Worm (Caenorhabditis elegans) whole organism, young adult: Measurements from ENCODE around the gene sart-3.

Source experiments
- B0261.1 ChIP-seq: sonication (generic microtip); optimal IDR thresholded peaks from 2 replicates; lab custom pipeline; 2016; ENCODE audit warnings: mild to moderate bottlenecking, missing genetic modification characterization, moderate library complexity, missing compliant biosample characterization
- B0336.3 ChIP-seq: fragments of 200-800 bp; sonication (Bioruptor generic); IDR thresholded peaks from 2 replicates; pipeline ENCODE4 v1.3.6; 2022; ENCODE audit warnings: missing genetic modification characterization, missing compliant biosample characterization
- C06A6.2 ChIP-seq: fragments of 200-800 bp; sonication (Bioruptor generic); conservative IDR thresholded peaks from 2 replicates; pipeline ENCODE4 v1.3.6; 2022; ENCODE audit warnings: missing genetic modification characterization, missing compliant biosample characterization
- F10E7.11 ChIP-seq: sonication (generic microtip); optimal IDR thresholded peaks from 2 replicates; lab custom pipeline; 2017; ENCODE audit warnings: mild to moderate bottlenecking, missing genetic modification characterization, moderate library complexity, missing compliant biosample characterization
- F22D6.2 ChIP-seq: sonication (generic microtip); optimal IDR thresholded peaks from 2 replicates; lab custom pipeline; 2016; ENCODE audit warnings: mild to moderate bottlenecking, missing genetic modification characterization, missing compliant biosample characterization
- F52B5.7 ChIP-seq: sonication (generic microtip); optimal IDR thresholded peaks from 2 replicates; lab custom pipeline; 2016; ENCODE audit warnings: mild to moderate bottlenecking, missing genetic modification characterization, missing compliant biosample characterization
- F55B11.4 ChIP-seq: sonication (generic microtip); optimal IDR thresholded peaks from 2 replicates; lab custom pipeline; 2016; ENCODE audit warnings: missing compliant biosample characterization, missing genetic modification characterization, borderline replicate concordance; ENCODE audit not compliant: insufficient read depth
- T07F8.4 ChIP-seq: sonication (generic microtip); optimal IDR thresholded peaks from 2 replicates; lab custom pipeline; 2016; ENCODE audit warnings: mild to moderate bottlenecking, missing genetic modification characterization, moderate library complexity, missing compliant biosample characterization
- T26A5.8 ChIP-seq: sonication (generic microtip); optimal IDR thresholded peaks from 2 replicates; lab custom pipeline; 2016; ENCODE audit warnings: missing genetic modification characterization, missing compliant biosample characterization
- Y53F4B.3 ChIP-seq: fragments of 200-800 bp; sonication (Bioruptor generic); IDR thresholded peaks from 2 replicates; pipeline ENCODE4 v1.3.6; 2022; ENCODE audit warnings: missing genetic modification reagents, missing genetic modification characterization, missing compliant biosample characterization
- Y95B8A.8 ChIP-seq: fragments of 200-800 bp; sonication (Bioruptor generic); IDR thresholded peaks from 2 replicates; pipeline ENCODE4 v1.3.6; 2022; ENCODE audit warnings: missing genetic modification reagents, missing genetic modification characterization, missing compliant biosample characterization
- akir-1 ChIP-seq: fragments of 200-800 bp; sonication (Bioruptor generic); optimal IDR thresholded peaks from 2 replicates; lab custom pipeline; 2018; ENCODE audit warnings: mild to moderate bottlenecking, missing genetic modification characterization, moderate library complexity, missing compliant biosample characterization
- attf-5 ChIP-seq: fragments of 200-800 bp; sonication (Bioruptor generic); optimal IDR thresholded peaks from 2 replicates; lab custom pipeline; 2018; ENCODE audit warnings: mild to moderate bottlenecking, missing genetic modification characterization, missing compliant biosample characterization
- bed-1 ChIP-seq: fragments of 200-800 bp; sonication (Bioruptor generic); IDR thresholded peaks from 2 replicates; pipeline ENCODE4 v1.3.6; 2022; ENCODE audit warnings: missing genetic modification reagents, missing genetic modification characterization, missing compliant biosample characterization
- cebp-1 ChIP-seq, 2 experiments: fragments of 200-800 bp in 1 of 2; sonication (Bioruptor generic) in 1 of 2; sonication (generic microtip) in 1 of 2; IDR thresholded peaks in 1 of 2; optimal IDR thresholded peaks in 1 of 2; 2 replicates each; pipeline versions ENCODE4 v1.3.6 to Lab custom; 2017 to 2022; ENCODE audit warnings: missing compliant biosample characterization in 2 of 2, missing genetic modification characterization in 2 of 2, mild to moderate bottlenecking in 1 of 2, missing genetic modification reagents in 1 of 2, moderate library complexity in 1 of 2
- cebp-2 ChIP-seq: fragments of 200-800 bp; sonication (Bioruptor generic); IDR thresholded peaks from 2 replicates; pipeline ENCODE4 v1.3.6; 2022; ENCODE audit warnings: missing genetic modification characterization, missing compliant biosample characterization
- ceh-79 ChIP-seq: sonication (generic microtip); optimal IDR thresholded peaks from 2 replicates; lab custom pipeline; 2017; ENCODE audit warnings: mild to moderate bottlenecking, missing genetic modification characterization, missing compliant biosample characterization
- die-1 ChIP-seq: sonication (generic microtip); optimal IDR thresholded peaks from 2 replicates; lab custom pipeline; 2016; ENCODE audit warnings: missing genotype, mild to moderate bottlenecking, missing genetic modification characterization, missing compliant biosample characterization
- dpff-1 ChIP-seq: sonication (generic microtip); optimal IDR thresholded peaks from 2 replicates; lab custom pipeline; 2017; ENCODE audit warnings: mild to moderate bottlenecking, missing genetic modification characterization, missing compliant biosample characterization
- dpl-1 ChIP-seq: fragments of 150-350 bp; optimal IDR thresholded peaks from 2 replicates; lab custom pipeline; 2014; ENCODE audit warnings: missing biosample characterization, missing genetic modification reagents, missing genetic modification characterization
- efl-1 ChIP-seq: fragments of 150-350 bp; optimal IDR thresholded peaks from 2 replicates; lab custom pipeline; 2014; ENCODE audit warnings: missing biosample characterization, missing genetic modification reagents, missing genetic modification characterization
- egl-18 ChIP-seq: fragments of 200-800 bp; sonication (Bioruptor generic); IDR thresholded peaks from 2 replicates; pipeline ENCODE4 v1.3.6; 2022; ENCODE audit warnings: missing genetic modification reagents, missing genetic modification characterization, missing compliant biosample characterization
- him-1 ChIP-seq: sonication (generic microtip); optimal IDR thresholded peaks from 2 replicates; lab custom pipeline; 2016; ENCODE audit warnings: missing genotype, missing genetic modification reagents, missing genetic modification characterization, missing compliant biosample characterization
- hlh-12 ChIP-seq: sonication (generic microtip); optimal IDR thresholded peaks from 2 replicates; lab custom pipeline; 2016; ENCODE audit warnings: missing genetic modification characterization, missing compliant biosample characterization
- hlh-26 ChIP-seq: fragments of 200-800 bp; sonication (Bioruptor generic); conservative IDR thresholded peaks from 2 replicates; pipeline ENCODE4 v1.3.6; 2022; ENCODE audit warnings: missing genetic modification reagents, missing genetic modification characterization, missing compliant biosample characterization
- hmg-1.2 ChIP-seq: fragments of 200-800 bp; sonication (Bioruptor generic); IDR thresholded peaks from 2 replicates; pipeline ENCODE4 v1.3.6; 2022; ENCODE audit warnings: missing genetic modification reagents, missing genetic modification characterization, missing compliant biosample characterization
- lag-1 ChIP-seq: fragments of 200-800 bp; sonication (Bioruptor generic); IDR thresholded peaks from 2 replicates; pipeline ENCODE4 v1.3.6; 2022; ENCODE audit warnings: missing genetic modification reagents, missing genetic modification characterization, missing compliant biosample characterization
- let-526 ChIP-seq: fragments of 200-800 bp; sonication (Bioruptor generic); IDR thresholded peaks from 2 replicates; pipeline ENCODE4 v1.3.6; 2022; ENCODE audit warnings: missing genetic modification reagents, missing genetic modification characterization, missing compliant biosample characterization
- let-607 ChIP-seq, 2 experiments: fragments of 200-800 bp in 1 of 2; sonication (Bioruptor generic) in 1 of 2; sonication (generic microtip) in 1 of 2; optimal IDR thresholded peaks; 2 replicates each; lab custom pipeline; 2016 to 2018; ENCODE audit warnings: mild to moderate bottlenecking in 2 of 2, missing compliant biosample characterization in 2 of 2, missing genetic modification characterization in 2 of 2, moderate library complexity in 2 of 2, missing genotype in 1 of 2
- lin-35 ChIP-seq, 3 experiments: fragments of 150-350 bp in 2 of 3; sonication (generic microtip) in 1 of 3; optimal IDR thresholded peaks; 2 replicates each; lab custom pipeline; 2014 to 2018; ENCODE audit warnings: missing biosample characterization in 3 of 3, missing genetic modification characterization in 3 of 3, missing genetic modification reagents in 3 of 3
- lir-1 ChIP-seq: fragments of 200-800 bp; sonication (Bioruptor generic); conservative IDR thresholded peaks from 2 replicates; pipeline ENCODE4 v1.3.6; 2022; ENCODE audit warnings: missing genetic modification reagents, missing genetic modification characterization, missing compliant biosample characterization
- lsy-27 ChIP-seq: sonication (generic microtip); optimal IDR thresholded peaks from 2 replicates; lab custom pipeline; 2017; ENCODE audit warnings: missing genetic modification characterization, mild to moderate bottlenecking, missing compliant biosample characterization, antibody characterized with exemption, missing genotype, borderline replicate concordance; ENCODE audit not compliant: insufficient read depth
- madf-6 ChIP-seq: fragments of 200-800 bp; sonication (Bioruptor generic); IDR thresholded peaks from 2 replicates; pipeline ENCODE4 v1.3.6; 2022; ENCODE audit warnings: missing genetic modification reagents, missing genetic modification characterization, missing compliant biosample characterization
- nfya-2 ChIP-seq: fragments of 200-800 bp; sonication (Bioruptor generic); IDR thresholded peaks from 2 replicates; pipeline ENCODE4 v1.3.6; 2022; ENCODE audit warnings: missing genetic modification reagents, missing genetic modification characterization, missing compliant biosample characterization
- nhr-120 ChIP-seq: fragments of 200-800 bp; sonication (Bioruptor generic); IDR thresholded peaks from 2 replicates; pipeline ENCODE4 v1.3.6; 2022; ENCODE audit warnings: missing genetic modification characterization, missing compliant biosample characterization
- sdz-38 ChIP-seq: sonication (generic microtip); optimal IDR thresholded peaks from 2 replicates; lab custom pipeline; 2016; ENCODE audit warnings: missing genotype, missing genetic modification characterization, missing compliant biosample characterization
- snpc-1.1 ChIP-seq: sonication (generic microtip); optimal IDR thresholded peaks from 2 replicates; lab custom pipeline; 2017; ENCODE audit warnings: missing genetic modification characterization, mild to moderate bottlenecking, missing compliant biosample characterization, antibody characterized with exemption, moderate library complexity, missing genotype, missing genetic modification reagents; ENCODE audit not compliant: insufficient read depth
- snpc-1.3 ChIP-seq: sonication (generic microtip); optimal IDR thresholded peaks from 2 replicates; lab custom pipeline; 2017; ENCODE audit warnings: missing genetic modification characterization, mild to moderate bottlenecking, missing compliant biosample characterization, antibody characterized with exemption, moderate library complexity, missing genotype, missing genetic modification reagents; ENCODE audit not compliant: insufficient read depth
- tbp1 ChIP-seq: fragments of 200-800 bp; sonication (Bioruptor generic); optimal IDR thresholded peaks from 2 replicates; lab custom pipeline; 2018; ENCODE audit warnings: mild to moderate bottlenecking, missing genetic modification characterization, missing compliant biosample characterization
- tbx-9 ChIP-seq: sonication (generic microtip); optimal IDR thresholded peaks from 2 replicates; lab custom pipeline; 2016; ENCODE audit warnings: borderline replicate concordance, missing genetic modification characterization, inconsistent platforms, missing compliant biosample characterization
- tlf-1 ChIP-seq: fragments of 200-800 bp; sonication (Bioruptor generic); optimal IDR thresholded peaks from 2 replicates; lab custom pipeline; 2018; ENCODE audit warnings: mild to moderate bottlenecking, missing genetic modification characterization, missing compliant biosample characterization
- unc-130 ChIP-seq: sonication (generic microtip); optimal IDR thresholded peaks from 2 replicates; lab custom pipeline; 2016; ENCODE audit warnings: missing genetic modification reagents, missing genetic modification characterization, missing compliant biosample characterization
- unc-62 ChIP-seq: fragments of 150-350 bp; optimal IDR thresholded peaks from 2 replicates; lab custom pipeline; 2014; ENCODE audit warnings: missing biosample characterization, missing genetic modification reagents, missing genetic modification characterization
- zfh-2 ChIP-seq: fragments of 200-800 bp; sonication (Bioruptor generic); conservative IDR thresholded peaks from 2 replicates; pipeline ENCODE4 v1.3.6; 2022; ENCODE audit warnings: missing genetic modification reagents, missing genetic modification characterization, missing compliant biosample characterization
- ztf-25 ChIP-seq: fragments of 200-800 bp; sonication (Bioruptor generic); IDR thresholded peaks from 2 replicates; pipeline ENCODE4 v1.3.6; 2022; ENCODE audit warnings: missing genetic modification reagents, missing genetic modification characterization, missing compliant biosample characterization
- ztf-26 ChIP-seq: sonication (generic microtip); optimal IDR thresholded peaks from 2 replicates; lab custom pipeline; 2017; ENCODE audit warnings: missing genetic modification characterization, missing compliant biosample characterization
- ztf-28 ChIP-seq: fragments of 200-800 bp; sonication (Bioruptor generic); IDR thresholded peaks from 2 replicates; pipeline ENCODE4 v1.3.6; 2022; ENCODE audit warnings: missing genetic modification reagents, missing genetic modification characterization, missing compliant biosample characterization
- ztf-3 ChIP-seq: fragments of 200-800 bp; sonication (Bioruptor generic); optimal IDR thresholded peaks from 2 replicates; lab custom pipeline; 2018; ENCODE audit warnings: mild to moderate bottlenecking, missing genetic modification characterization, missing compliant biosample characterization

sart-3 gene

ce11 chrIV:11377439-11377838 is 44.7 kb upstream of the sart-3 start (continued):
- TF ChIP-seq dpl-1 (GFP tag; lab: Kevin White, UChicago) (peak; percentile 14), ztf-28 (GFP tag; lab: Robert Waterston, UW) (no peak), egl-18 (GFP tag; lab: Robert Waterston, UW) (no peak), T07F8.4 (tag; lab: Kevin White, UChicago) (no peak), nfya-2 (GFP tag; lab: Robert Waterston, UW) (no peak), efl-1 (peak; percentile 30), ceh-79 (no peak), akir-1 (no peak), attf-5 (GFP tag; lab: Kevin White, UChicago) (no peak), T26A5.8 (tag; lab: Kevin White, UChicago) (peak; percentile 72), lag-1 (GFP tag; lab: Robert Waterston, UW) (no peak), tbx-9 (no peak), unc-62 (GFP tag; lab: Kevin White, UChicago) (no peak), Y95B8A.8 (GFP tag; lab: Robert Waterston, UW) (peak; percentile 88), cebp-1 (GFP tag; IDR thresholded peaks at IDR 0.05; lab: Robert Waterston, UW) (no peak), cebp-1 (tag; optimal IDR thresholded peaks at IDR 0.05; lab: Kevin White, UChicago) (no peak), ztf-3 (GFP tag; lab: Kevin White, UChicago) (no peak), C06A6.2 (no peak), zfh-2 (no peak), madf-6 (peak; percentile 86), B0336.3 (GFP tag; lab: Robert Waterston, UW) (peak; percentile 84), hmg-1.2 (GFP tag; lab: Robert Waterston, UW) (peak; percentile 47), lir-1 (GFP tag; lab: Robert Waterston, UW) (no peak), bed-1 (GFP tag; lab: Robert Waterston, UW) (no peak), hlh-26 (no peak), unc-130 (GFP tag; lab: Kevin White, UChicago) (peak; percentile 80), cebp-2 (GFP tag; lab: Robert Waterston, UW) (peak; percentile 63; the same call in 1 of the 2 replicates), lsy-27 (tag; lab: Kevin White, UChicago) (no peak), snpc-1.1 (tag; lab: Kevin White, UChicago) (no peak), tlf-1 (GFP tag; lab: Kevin White, UChicago) (peak; percentile 78), F22D6.2 (tag; lab: Kevin White, UChicago) (no peak), let-607 (tag; optimal IDR thresholded peaks at IDR 0.05; lab: Kevin White, UChicago) (no peak), him-1 (tag; lab: Kevin White, UChicago) (no peak), snpc-1.3 (tag; lab: Kevin White, UChicago) (peak; percentile 69), die-1 (peak; percentile 56), Y53F4B.3 (GFP tag; lab: Robert Waterston, UW) (no peak), lin-35 (GFP tag; optimal IDR thresholded peaks at IDR 0.05; lab: Kevin White, UChicago) (no peak), F52B5.7 (tag; lab: Kevin White, UChicago) (peak; percentile 22), F10E7.11 (tag; lab: Kevin White, UChicago) (no peak), ztf-25 (GFP tag; lab: Robert Waterston, UW) (peak; percentile 63; the same call in 1 of the 2 replicates), sdz-38 (no peak), tbp1 (GFP tag; lab: Kevin White, UChicago) (peak; percentile 57), nhr-120 (no peak), ztf-26 (tag; lab: Kevin White, UChicago) (no peak), B0261.1 (tag; lab: Kevin White, UChicago) (no peak), dpff-1 (tag; lab: Kevin White, UChicago) (no peak), F55B11.4 (tag; lab: Kevin White, UChicago) (no peak), hlh-12 (tag; lab: Kevin White, UChicago) (no peak), let-526 (GFP tag; lab: Robert Waterston, UW) (no peak)
